Fruit fly (Drosophila melanogaster) whole organism, prepupa: ENCODE data around the gene CG7304.

Source experiments
- Gug ChIP-seq: fragments of 200-800 bp; sonication (Bioruptor generic); IDR thresholded peaks from 2 replicates; pipeline ENCODE4 v1.3.6; 2022; ENCODE audit warnings: missing biosample characterization, missing genetic modification characterization
- OdsH ChIP-seq: fragments of 200-800 bp; sonication (Bioruptor generic); optimal IDR thresholded peaks from 3 replicates; lab custom pipeline; 2016; ENCODE audit warnings: missing biosample characterization, missing genetic modification characterization
- Sox102F ChIP-seq: fragments of 200-800 bp; sonication (Bioruptor generic); optimal IDR thresholded peaks from 2 replicates; lab custom pipeline; 2016; ENCODE audit warnings: missing biosample characterization, mild to moderate bottlenecking, missing genetic modification characterization
- ss ChIP-seq, 2 experiments: fragments of 200-800 bp; sonication (Bioruptor generic); optimal IDR thresholded peaks; 2 replicates in 1 of 2; 3 replicates in 1 of 2; lab custom pipeline; 2017 to 2018; ENCODE audit warnings: mild to moderate bottlenecking in 2 of 2, missing biosample characterization in 2 of 2, missing genetic modification characterization in 2 of 2, moderate library complexity in 1 of 2

DNA sequence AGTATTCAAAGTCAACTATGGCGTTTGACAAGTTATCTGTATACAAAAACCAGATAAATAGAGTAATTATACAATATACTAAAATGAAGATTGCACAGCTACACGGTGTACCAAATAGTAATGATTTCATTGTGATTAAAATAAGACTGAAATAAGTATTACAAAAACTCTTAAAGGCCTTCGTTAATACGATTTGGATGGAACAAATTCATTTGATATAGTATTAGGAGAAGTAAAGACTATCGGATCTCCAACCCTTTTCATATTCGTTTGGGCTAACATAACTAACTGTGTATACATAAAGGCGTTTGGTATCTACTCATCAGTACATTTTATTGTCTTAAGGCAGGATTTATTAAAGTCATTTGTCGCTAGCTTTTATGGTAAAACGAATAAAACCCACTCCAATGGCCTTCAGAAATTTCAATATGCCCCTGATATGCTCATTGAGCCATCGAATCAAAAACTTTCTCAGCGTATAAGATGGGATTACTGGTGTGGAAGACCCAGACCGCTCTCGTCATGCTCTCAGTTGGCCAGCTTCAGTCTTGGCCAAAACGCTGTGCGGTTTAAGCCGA, 3.9 kb downstream of the CG7304 start, which contains the start of the genes CG7579 and Pgant8:
- TF ChIP-seq Gug (GFP tag; lab: Robert Waterston, UW) (no peak), Sox102F (GFP tag; lab: Kevin White, UChicago) (no peak), OdsH (GFP tag; lab: Kevin White, UChicago) (no peak), ss (GFP tag; optimal IDR thresholded peaks at IDR 0.05; lab: Kevin White, UChicago) (no peak)
